Worm (Caenorhabditis elegans) whole organism, mixed stage, embryonic: ENCODE results near the gene F25E2.2.

Source experiments
- M03D4.4 ChIP-seq: sonication (generic microtip); optimal IDR thresholded peaks from 2 replicates; lab custom pipeline; 2017; ENCODE audit warnings: mild to moderate bottlenecking, missing genetic modification characterization, missing compliant biosample characterization
- bed-3 ChIP-seq: fragments of 200-800 bp; sonication (Bioruptor generic); optimal IDR thresholded peaks from 3 replicates; lab custom pipeline; 2018; ENCODE audit warnings: mild to moderate bottlenecking, missing genetic modification characterization, moderate library complexity, missing compliant biosample characterization
- blmp-1 ChIP-seq: fragments of 150-350 bp; optimal IDR thresholded peaks from 2 replicates; lab custom pipeline; 2014; ENCODE audit warnings: missing biosample characterization, missing genetic modification characterization
- ceh-39 ChIP-seq: fragments of 150-350 bp; optimal IDR thresholded peaks from 2 replicates; lab custom pipeline; 2014; ENCODE audit warnings: missing biosample characterization, missing genetic modification characterization
- ceh-43 ChIP-seq: fragments of 200-800 bp; sonication (Bioruptor generic); optimal IDR thresholded peaks from 2 replicates; lab custom pipeline; 2018; ENCODE audit warnings: mild to moderate bottlenecking, missing genetic modification characterization, moderate library complexity, missing compliant biosample characterization
- ces-1 ChIP-seq: fragments of 150-350 bp; optimal IDR thresholded peaks from 2 replicates; lab custom pipeline; 2014; ENCODE audit warnings: missing biosample characterization, missing genetic modification reagents, missing genetic modification characterization
- cnd-1 ChIP-seq: fragments of 200-800 bp; sonication (Bioruptor generic); optimal IDR thresholded peaks from 2 replicates; lab custom pipeline; 2018; ENCODE audit warnings: mild to moderate bottlenecking, missing genetic modification characterization, missing compliant biosample characterization
- drap-1 ChIP-seq: fragments of 200-800 bp; sonication (Bioruptor generic); optimal IDR thresholded peaks from 3 replicates; lab custom pipeline; 2018; ENCODE audit warnings: mild to moderate bottlenecking, missing genetic modification characterization, missing compliant biosample characterization
- elt-1 ChIP-seq: sonication (generic microtip); optimal IDR thresholded peaks from 2 replicates; lab custom pipeline; 2017; ENCODE audit warnings: missing genetic modification characterization, mild to moderate bottlenecking, missing compliant biosample characterization, antibody characterized with exemption, moderate library complexity, borderline replicate concordance; ENCODE audit not compliant: insufficient read depth
- elt-3 ChIP-seq: fragments of 150-350 bp; optimal IDR thresholded peaks from 2 replicates; lab custom pipeline; 2014; ENCODE audit warnings: missing biosample characterization, missing genetic modification characterization
- flh-1 ChIP-seq: fragments of 200-800 bp; sonication (Bioruptor generic); optimal IDR thresholded peaks from 2 replicates; lab custom pipeline; 2018; ENCODE audit warnings: mild to moderate bottlenecking, missing genetic modification characterization, moderate library complexity, missing compliant biosample characterization
- ham-2 ChIP-seq: fragments of 200-800 bp; sonication (Bioruptor generic); optimal IDR thresholded peaks from 2 replicates; lab custom pipeline; 2018; ENCODE audit warnings: mild to moderate bottlenecking, missing genetic modification characterization, missing compliant biosample characterization
- lin-13 ChIP-seq: fragments of 150-350 bp; optimal IDR thresholded peaks from 2 replicates; lab custom pipeline; 2014; ENCODE audit warnings: missing biosample characterization, missing genetic modification characterization
- lin-32 ChIP-seq: fragments of 200-800 bp; sonication (Bioruptor generic); optimal IDR thresholded peaks from 2 replicates; lab custom pipeline; 2018; ENCODE audit warnings: mild to moderate bottlenecking, missing genetic modification characterization, missing compliant biosample characterization
- lsy-2 ChIP-seq: fragments of 150-350 bp; optimal IDR thresholded peaks from 2 replicates; lab custom pipeline; 2014; ENCODE audit warnings: missing biosample characterization, missing genetic modification characterization
- mab-5 ChIP-seq: fragments of 150-350 bp; optimal IDR thresholded peaks from 2 replicates; lab custom pipeline; 2014; ENCODE audit warnings: missing biosample characterization, missing genetic modification characterization
- mep-1 ChIP-seq: fragments of 150-350 bp; optimal IDR thresholded peaks from 2 replicates; lab custom pipeline; 2017; ENCODE audit warnings: missing biosample characterization, missing genetic modification reagents, missing genetic modification characterization, inconsistent platforms
- mls-2 ChIP-seq: sonication (generic microtip); optimal IDR thresholded peaks from 2 replicates; lab custom pipeline; 2016; ENCODE audit warnings: mild to moderate bottlenecking, missing genetic modification characterization, moderate library complexity, missing compliant biosample characterization
- nhr-12 ChIP-seq: fragments of 150-350 bp; optimal IDR thresholded peaks from 2 replicates; lab custom pipeline; 2014; ENCODE audit warnings: missing biosample characterization, missing genetic modification characterization
- nhr-2 ChIP-seq: fragments of 150-350 bp; optimal IDR thresholded peaks from 2 replicates; lab custom pipeline; 2014; ENCODE audit warnings: missing biosample characterization, missing genetic modification characterization
- nhr-237 ChIP-seq: fragments of 150-350 bp; optimal IDR thresholded peaks from 2 replicates; lab custom pipeline; 2014; ENCODE audit warnings: missing biosample characterization, missing genetic modification characterization
- nhr-28 ChIP-seq: fragments of 150-350 bp; optimal IDR thresholded peaks from 2 replicates; lab custom pipeline; 2014; ENCODE audit warnings: missing biosample characterization, missing genetic modification characterization
- nhr-76 ChIP-seq: sonication (generic microtip); optimal IDR thresholded peaks from 2 replicates; lab custom pipeline; 2017; ENCODE audit warnings: missing biosample characterization, missing genetic modification characterization
- pha-4 ChIP-seq: fragments of 150-350 bp; optimal IDR thresholded peaks from 2 replicates; lab custom pipeline; 2018; ENCODE audit warnings: missing biosample characterization, missing genetic modification reagents, missing genetic modification characterization
- snpc-4 ChIP-seq: fragments of 150-350 bp; optimal IDR thresholded peaks from 2 replicates; lab custom pipeline; 2014; ENCODE audit warnings: missing biosample characterization, missing genetic modification characterization
- sptf-1 ChIP-seq: sonication (generic microtip); optimal IDR thresholded peaks from 2 replicates; lab custom pipeline; 2017; ENCODE audit warnings: mild to moderate bottlenecking, missing genetic modification characterization, moderate library complexity, missing compliant biosample characterization
- tbx-8 ChIP-seq: fragments of 200-800 bp; sonication (Bioruptor generic); optimal IDR thresholded peaks from 2 replicates; lab custom pipeline; 2018; ENCODE audit warnings: mild to moderate bottlenecking, missing genetic modification characterization, moderate library complexity, missing compliant biosample characterization
- unc-120 ChIP-seq: sonication (generic microtip); optimal IDR thresholded peaks from 2 replicates; lab custom pipeline; 2017; ENCODE audit warnings: missing genetic modification characterization, missing compliant biosample characterization; ENCODE audit not compliant: poor library complexity, severe bottlenecking
- unc-62 ChIP-seq: fragments of 150-350 bp; optimal IDR thresholded peaks from 2 replicates; lab custom pipeline; 2014; ENCODE audit warnings: missing biosample characterization, missing genetic modification reagents, missing genetic modification characterization
- zip-8 ChIP-seq: fragments of 150-350 bp; optimal IDR thresholded peaks from 2 replicates; lab custom pipeline; 2014; ENCODE audit warnings: missing biosample characterization, missing genetic modification characterization

The F25E2.2 gene

ce11 chrX:780027-780426, 30.6 kb downstream of the F25E2.2 start:
- TF ChIP-seq ceh-39 (tag; lab: Kevin White, UChicago) (no peak), nhr-2 (tag; lab: Kevin White, UChicago) (no peak), bed-3 (GFP tag; lab: Kevin White, UChicago) (no peak), nhr-76 (tag; lab: Kevin White, UChicago) (no peak), ceh-43 (GFP tag; lab: Kevin White, UChicago) (no peak), mab-5 (tag; lab: Kevin White, UChicago) (no peak), sptf-1 (tag; lab: Kevin White, UChicago) (no peak), mls-2 (tag; lab: Kevin White, UChicago) (no peak), zip-8 (tag; lab: Kevin White, UChicago) (no peak), elt-3 (tag; lab: Kevin White, UChicago) (no peak), nhr-28 (tag; lab: Kevin White, UChicago) (no peak), drap-1 (GFP tag; lab: Kevin White, UChicago) (no peak)

- TF ChIP-seq mls-2 (tag; lab: Kevin White, UChicago), result no peak
- no peak for TF ChIP-seq mep-1
- no peak for TF ChIP-seq snpc-4 (tag; lab: Kevin White, UChicago)
- TF ChIP-seq bed-3 (GFP tag; lab: Kevin White, UChicago), result no peak
- no peak for TF ChIP-seq nhr-12 (tag; lab: Kevin White, UChicago)
- TF ChIP-seq unc-62, result no peak
- TF ChIP-seq cnd-1 (tag; lab: Kevin White, UChicago), result no peak
- TF ChIP-seq nhr-28 (tag; lab: Kevin White, UChicago), result no peak
- no peak for TF ChIP-seq unc-120 (tag; lab: Kevin White, UChicago)
- TF ChIP-seq zip-8 (tag; lab: Kevin White, UChicago), result no peak
- no peak for TF ChIP-seq ceh-39 (tag; lab: Kevin White, UChicago)
- TF ChIP-seq lin-32 (GFP tag; lab: Kevin White, UChicago), result no peak
- TF ChIP-seq, all 35 proteins: peak for 0
These were observed 31.3 kb downstream of the F25E2.2 start for ce11 chrX:779259-779658.

ce11 chrX:777421-777820, 33.2 kb downstream of the F25E2.2 start, which contains the start of gene nas-15:
Gene nas-15 (plus strand): TSS chrX:777721.
- TF ChIP-seq bed-3 (GFP tag; lab: Kevin White, UChicago), result no peak
- no peak for TF ChIP-seq cnd-1 (tag; lab: Kevin White, UChicago)
- no peak for TF ChIP-seq zip-8 (tag; lab: Kevin White, UChicago)
- TF ChIP-seq lsy-2 (tag; lab: Kevin White, UChicago), result no peak
- no peak for TF ChIP-seq flh-1
- TF ChIP-seq nhr-237 (tag; lab: Kevin White, UChicago), result no peak
- no peak for TF ChIP-seq mep-1
- TF ChIP-seq unc-62, result no peak
- no peak for TF ChIP-seq snpc-4 (tag; lab: Kevin White, UChicago)
- TF ChIP-seq nhr-12 (tag; lab: Kevin White, UChicago), result no peak
- no peak for TF ChIP-seq nhr-28 (tag; lab: Kevin White, UChicago)
- TF ChIP-seq lin-32 (GFP tag; lab: Kevin White, UChicago), result no peak
- TF ChIP-seq pha-4 (tag; lab: Kevin White, UChicago), result no peak
- TF ChIP-seq ces-1 (GFP tag; lab: Kevin White, UChicago), result no peak
- no peak for TF ChIP-seq nhr-2 (tag; lab: Kevin White, UChicago)
- no peak for TF ChIP-seq tbx-8 (GFP tag; lab: Kevin White, UChicago)

ce11 chrX:772184-772583, 38.4 kb downstream of the F25E2.2 start, which contains the start of gene T04G9.4:
Gene T04G9.4 (plus strand): TSS chrX:772476.
- TF ChIP-seq elt-1 (peak; percentile 63), M03D4.4 (no peak)
- TF ChIP-seq, all 35 proteins: peak for 1

ce11 chrX:770537-770936, 40.1 kb downstream of the F25E2.2 start, which contains the start of gene T04G9.7:
Gene T04G9.7 (plus strand): TSS chrX:770837.
- TF ChIP-seq lin-13 (tag; lab: Kevin White, UChicago) (no peak), pha-4 (tag; lab: Kevin White, UChicago) (no peak), blmp-1 (no peak), elt-1 (no peak), ham-2 (no peak), elt-3 (tag; lab: Kevin White, UChicago) (no peak), bed-3 (GFP tag; lab: Kevin White, UChicago) (no peak), snpc-4 (tag; lab: Kevin White, UChicago) (no peak), mep-1 (no peak), M03D4.4 (no peak), ceh-39 (tag; lab: Kevin White, UChicago) (no peak)
